Worm (Caenorhabditis elegans) whole organism, L2 larva: ENCODE data around the gene cyp-13A1.

Source experiments
- ZK546.5 ChIP-seq: sonication (generic microtip); optimal IDR thresholded peaks from 2 replicates; lab custom pipeline; 2017; ENCODE audit warnings: missing biosample characterization, missing genetic modification characterization
- ceh-16 ChIP-seq: fragments of 150-350 bp; optimal IDR thresholded peaks from 2 replicates; lab custom pipeline; 2014; ENCODE audit warnings: missing biosample characterization, missing genetic modification characterization
- lin-39 ChIP-seq: fragments of 150-350 bp; optimal IDR thresholded peaks from 2 replicates; lab custom pipeline; 2014; ENCODE audit warnings: missing biosample characterization, missing genetic modification reagents, missing genetic modification characterization

DNA sequence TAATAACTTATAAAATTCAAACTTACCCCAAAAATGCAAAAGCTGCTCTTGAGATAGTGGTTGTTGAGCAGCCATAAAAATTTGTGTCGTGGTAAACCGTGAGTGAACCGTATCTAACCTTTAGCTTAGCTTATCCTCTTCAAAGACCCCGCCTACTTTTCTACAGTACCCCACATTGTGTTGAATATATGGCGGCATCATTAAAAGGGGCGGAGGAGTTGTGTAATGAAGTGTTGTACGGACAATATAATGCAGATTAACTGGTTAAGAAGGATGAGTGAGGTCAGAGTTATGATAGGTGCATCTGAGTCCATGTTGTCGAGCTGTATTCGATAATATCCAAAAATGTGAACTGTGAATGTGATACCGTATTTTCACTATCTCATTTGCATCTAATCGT is 46.1 kb upstream of the cyp-13A1 start, which contains the start of gene eyg-1:
- TF ChIP-seq ceh-16 (tag; lab: Kevin White, UChicago), result no peak
- no peak for TF ChIP-seq lin-39 (tag; lab: Kevin White, UChicago)
- no peak for TF ChIP-seq ZK546.5 (tag; lab: Kevin White, UChicago)
